Worm (Caenorhabditis elegans): ENCODE data around the gene C45G7.4.

The C45G7.4 gene

DNA sequence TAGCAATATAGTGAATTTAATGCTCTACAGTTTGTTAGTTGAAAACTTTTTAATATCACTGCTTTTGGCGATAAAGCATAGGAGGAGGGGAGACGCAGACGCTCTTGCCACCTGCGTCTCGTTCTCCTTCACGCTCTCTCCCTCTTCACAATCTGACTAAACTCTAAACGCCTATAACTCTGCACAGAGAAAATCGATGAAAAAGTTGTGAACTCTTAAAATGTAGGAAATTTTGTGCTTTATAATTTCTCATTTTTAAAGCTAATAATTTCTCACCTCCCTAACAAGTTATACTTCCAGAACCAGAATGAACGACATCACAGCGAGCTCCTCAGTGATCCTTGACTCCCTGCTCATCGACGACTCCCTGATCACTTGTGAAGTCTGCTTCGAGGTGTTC, at the start of gene C45G7.4:
C45G7.4 (plus strand) TSS at position 301 of the 400 bp plus-strand sequence.
- TF ChIP-seq fkh-6 (tag; optimal IDR thresholded peaks at IDR 0.05) (no peak), C08G9.2 (tag; optimal IDR thresholded peaks at IDR 0.05) (no peak), ceh-34 (tag; optimal IDR thresholded peaks at IDR 0.05) (no peak), npax-4 (tag; optimal IDR thresholded peaks at IDR 0.05) (no peak), ahr-1 (tag; optimal IDR thresholded peaks at IDR 0.05) (no peak), gmeb-2 (tag; optimal IDR thresholded peaks at IDR 0.05) (no peak)

DNA sequence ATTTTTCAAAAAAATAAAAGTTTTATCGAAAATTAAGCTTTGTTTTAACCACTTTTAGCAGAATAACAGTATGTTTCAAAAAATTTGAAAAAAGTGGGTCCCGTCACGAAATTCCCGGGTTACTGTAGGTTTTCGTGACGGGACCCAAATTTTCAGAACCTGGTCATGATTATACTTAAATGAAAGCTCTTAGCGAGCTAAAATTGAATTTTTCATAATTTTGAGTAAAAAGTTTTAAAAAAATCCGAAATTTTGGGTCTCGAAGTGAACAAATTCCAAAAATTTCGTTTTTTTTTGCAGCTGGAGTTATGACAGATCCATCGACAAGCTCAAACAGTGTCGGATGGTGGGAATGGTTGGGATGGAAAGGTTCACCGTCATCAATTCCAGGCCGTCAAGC, 49.1 kb upstream of the C45G7.4 start, which contains the start of gene Y38F2AR.3:
Y38F2AR.3 (plus strand) TSS at position 301 of the 400 bp plus-strand sequence.
- TF ChIP-seq C38D4.7 (GFP tag; optimal IDR thresholded peaks at IDR 0.05) (no peak), ceh-30 (tag; optimal IDR thresholded peaks at IDR 0.05) (no peak), unc-42 (tag; optimal IDR thresholded peaks at IDR 0.05) (no peak), dve-1 (tag; optimal IDR thresholded peaks at IDR 0.05) (no peak), elt-2 (tag; optimal IDR thresholded peaks at IDR 0.05) (no peak), fkh-10 (GFP tag; optimal IDR thresholded peaks at IDR 0.05) (no peak), Y22D7AL.16 (tag; optimal IDR thresholded peaks at IDR 0.05) (no peak), lin-11 (tag; optimal IDR thresholded peaks at IDR 0.05) (no peak), ahr-1 (tag; optimal IDR thresholded peaks at IDR 0.05) (no peak), ceh-34 (tag; optimal IDR thresholded peaks at IDR 0.05) (no peak), npax-4 (tag; optimal IDR thresholded peaks at IDR 0.05) (no peak), nhr-11 (tag; optimal IDR thresholded peaks at IDR 0.05) (no peak), ceh-6 (GFP tag; optimal IDR thresholded peaks at IDR 0.05) (no peak), pha-2 (tag; optimal IDR thresholded peaks at IDR 0.05) (no peak), ceh-45 (GFP tag; IDR thresholded peaks at IDR 0.05) (no peak), hlh-6 (tag; optimal IDR thresholded peaks at IDR 0.05) (no peak), hlh-8 (tag; optimal IDR thresholded peaks at IDR 0.05) (no peak), ceh-22 (tag; optimal IDR thresholded peaks at IDR 0.05) (no peak)

- TF ChIP-seq ahr-1 (tag; optimal IDR thresholded peaks at IDR 0.05) (no peak), lin-11 (tag; optimal IDR thresholded peaks at IDR 0.05) (no peak), sox-2 (GFP tag; IDR thresholded peaks at IDR 0.05) (no peak), che-1 (tag; optimal IDR thresholded peaks at IDR 0.05) (no peak), ceh-22 (tag; optimal IDR thresholded peaks at IDR 0.05) (no peak), unc-55 (GFP tag; optimal IDR thresholded peaks at IDR 0.05) (no peak), pag-3 (tag; optimal IDR thresholded peaks at IDR 0.05; ENCODE audit: borderline replicate concordance) (no peak), elt-2 (tag; optimal IDR thresholded peaks at IDR 0.05) (no peak), pqm-1 (tag; optimal IDR thresholded peaks at IDR 0.05) (no peak), syd-9 (tag; optimal IDR thresholded peaks at IDR 0.05) (no peak), gmeb-2 (tag; optimal IDR thresholded peaks at IDR 0.05) (no peak)
Observed at ce11 chrIV:2387970-2388705, 44.7 kb upstream of the C45G7.4 start, which contains the start of gene sec-61.B. sec-61.B (minus strand) TSS chrIV:2388675.

- peak; percentile 56 for TF ChIP-seq ceh-14 (tag; optimal IDR thresholded peaks at IDR 0.05)
- TF ChIP-seq fkh-6 (tag; optimal IDR thresholded peaks at IDR 0.05): no peak
- TF ChIP-seq nhr-11 (tag; optimal IDR thresholded peaks at IDR 0.05): no peak
- peak; percentile 15 for TF ChIP-seq ceh-2 (tag; optimal IDR thresholded peaks at IDR 0.05)
- peak; percentile 33 for TF ChIP-seq tbx-7 (tag; optimal IDR thresholded peaks at IDR 0.05)
- TF ChIP-seq T23F11.4 (GFP tag; optimal IDR thresholded peaks at IDR 0.05): no peak
- peak; percentile 40 for TF ChIP-seq ttx-3 (tag; optimal IDR thresholded peaks at IDR 0.05)
- TF ChIP-seq ztf-16 (tag; optimal IDR thresholded peaks at IDR 0.05): peak; percentile 73
- TF ChIP-seq unc-3 (GFP tag; conservative IDR thresholded peaks at IDR 0.05): peak; percentile 34; the same call in 1 of the 2 replicates
- peak; percentile 28 for TF ChIP-seq unc-3 (tag; optimal IDR thresholded peaks at IDR 0.05)
- peak; percentile 79 for TF ChIP-seq pros-1 (tag; optimal IDR thresholded peaks at IDR 0.05)
- TF ChIP-seq zip-5 (tag; optimal IDR thresholded peaks at IDR 0.05): peak; percentile 37
- TF ChIP-seq dve-1 (tag; optimal IDR thresholded peaks at IDR 0.05): peak; percentile 58
- peak; percentile 77 for TF ChIP-seq elt-2 (tag; optimal IDR thresholded peaks at IDR 0.05)
- TF ChIP-seq K09A11.1 (tag; optimal IDR thresholded peaks at IDR 0.05; ENCODE audit: insufficient read depth): peak; percentile 2
- peak; percentile 48 for TF ChIP-seq C08G9.2 (tag; optimal IDR thresholded peaks at IDR 0.05)
- TF ChIP-seq gmeb-2 (tag; optimal IDR thresholded peaks at IDR 0.05): no peak
- TF ChIP-seq nfya-1 (tag; optimal IDR thresholded peaks at IDR 0.05): peak; percentile 99
- no peak for TF ChIP-seq fkh-10 (GFP tag; optimal IDR thresholded peaks at IDR 0.05)
- TF ChIP-seq sdc-2 (tag; optimal IDR thresholded peaks at IDR 0.05): peak; percentile 43
- no peak for TF ChIP-seq hlh-6 (tag; optimal IDR thresholded peaks at IDR 0.05)
- TF ChIP-seq Y22D7AL.16 (tag; optimal IDR thresholded peaks at IDR 0.05): no peak
- TF ChIP-seq mec-3 (tag; optimal IDR thresholded peaks at IDR 0.05; ENCODE audit: borderline replicate concordance): no peak
- TF ChIP-seq hlh-8 (tag; optimal IDR thresholded peaks at IDR 0.05): peak; percentile 17
- TF ChIP-seq ama-1 (optimal IDR thresholded peaks at IDR 0.05): no peak
- no peak for TF ChIP-seq lim-6 (tag; optimal IDR thresholded peaks at IDR 0.05)
- peak; percentile 52 for TF ChIP-seq madf-2 (tag; optimal IDR thresholded peaks at IDR 0.05)
Observed at ce11 chrIV:2388949-2389495, 43.8 kb upstream of the C45G7.4 start, which contains the start of gene trap-3. trap-3 (plus strand) TSS chrIV:2389445.

All from whole organism, late embryonic.